Worm (Caenorhabditis elegans) whole organism, late embryonic: ENCODE results near the gene sdhb-1.

Experiments
- C08G9.2 ChIP-seq: sonication (generic microtip); optimal IDR thresholded peaks from 2 replicates; lab custom pipeline; 2016; ENCODE audit warnings: mild to moderate bottlenecking, missing genetic modification characterization, moderate library complexity, missing compliant biosample characterization
- T23F11.4 ChIP-seq: fragments of 200-800 bp; sonication (Bioruptor generic); optimal IDR thresholded peaks from 2 replicates; lab custom pipeline; 2018; ENCODE audit warnings: mild to moderate bottlenecking, missing genetic modification characterization, missing compliant biosample characterization
- Y22D7AL.16 ChIP-seq: sonication (generic microtip); optimal IDR thresholded peaks from 2 replicates; lab custom pipeline; 2016; ENCODE audit warnings: missing genetic modification characterization, missing compliant biosample characterization
- ama-1 ChIP-seq: fragments of 150-350 bp; optimal IDR thresholded peaks from 2 replicates; lab custom pipeline; 2014
- ceh-14 ChIP-seq: sonication (generic microtip); optimal IDR thresholded peaks from 2 replicates; lab custom pipeline; 2016; ENCODE audit warnings: missing genotype, missing genetic modification characterization, missing compliant biosample characterization
- ceh-18 ChIP-seq: sonication (generic microtip); optimal IDR thresholded peaks from 2 replicates; lab custom pipeline; 2016; ENCODE audit warnings: missing genetic modification characterization, missing compliant biosample characterization
- ceh-19 ChIP-seq: fragments of 200-800 bp; sonication (Bioruptor generic); optimal IDR thresholded peaks from 2 replicates; lab custom pipeline; 2018; ENCODE audit warnings: mild to moderate bottlenecking, missing genetic modification characterization, missing compliant biosample characterization
- ceh-2 ChIP-seq: sonication (generic microtip); optimal IDR thresholded peaks from 2 replicates; lab custom pipeline; 2016; ENCODE audit warnings: missing genotype, missing genetic modification characterization, missing compliant biosample characterization
- ceh-22 ChIP-seq: sonication (generic microtip); optimal IDR thresholded peaks from 2 replicates; lab custom pipeline; 2017; ENCODE audit warnings: missing biosample characterization, missing genetic modification characterization
- ceh-31 ChIP-seq: sonication (generic microtip); optimal IDR thresholded peaks from 2 replicates; lab custom pipeline; 2016; ENCODE audit warnings: missing genetic modification characterization, missing compliant biosample characterization
- ceh-34 ChIP-seq: sonication (generic microtip); optimal IDR thresholded peaks from 2 replicates; lab custom pipeline; 2016; ENCODE audit warnings: mild to moderate bottlenecking, missing genetic modification characterization, missing compliant biosample characterization
- ceh-48 ChIP-seq: sonication (generic microtip); optimal IDR thresholded peaks from 2 replicates; lab custom pipeline; 2016; ENCODE audit warnings: missing genetic modification characterization, inconsistent platforms, missing compliant biosample characterization
- ceh-9 ChIP-seq: sonication (generic microtip); optimal IDR thresholded peaks from 2 replicates; lab custom pipeline; 2016; ENCODE audit warnings: mild to moderate bottlenecking, missing genetic modification characterization, inconsistent platforms, missing compliant biosample characterization
- dmd-4 ChIP-seq: sonication (generic microtip); optimal IDR thresholded peaks from 2 replicates; lab custom pipeline; 2016; ENCODE audit warnings: borderline replicate concordance, missing genetic modification characterization, missing compliant biosample characterization
- dve-1 ChIP-seq: sonication (generic microtip); optimal IDR thresholded peaks from 2 replicates; lab custom pipeline; 2017; ENCODE audit warnings: antibody characterized with exemption, mild to moderate bottlenecking, missing genetic modification characterization, missing compliant biosample characterization
- gmeb-2 ChIP-seq: sonication (generic microtip); optimal IDR thresholded peaks from 2 replicates; lab custom pipeline; 2016; ENCODE audit warnings: missing genetic modification characterization, inconsistent platforms, missing compliant biosample characterization
- hlh-13 ChIP-seq: fragments of 200-800 bp; sonication (Bioruptor generic); optimal IDR thresholded peaks from 2 replicates; lab custom pipeline; 2018; ENCODE audit warnings: mild to moderate bottlenecking, missing genetic modification characterization, missing compliant biosample characterization
- hlh-30 ChIP-seq: sonication (generic microtip); optimal IDR thresholded peaks from 2 replicates; lab custom pipeline; 2017; ENCODE audit warnings: antibody characterized with exemption, missing genetic modification characterization, missing compliant biosample characterization; ENCODE audit not compliant: insufficient read depth
- hlh-6 ChIP-seq: sonication (generic microtip); optimal IDR thresholded peaks from 2 replicates; lab custom pipeline; 2016; ENCODE audit warnings: missing genotype, missing genetic modification characterization, missing compliant biosample characterization
- hlh-8 ChIP-seq: sonication (generic microtip); optimal IDR thresholded peaks from 2 replicates; lab custom pipeline; 2016; ENCODE audit warnings: missing genotype, missing genetic modification characterization, missing compliant biosample characterization
- madf-2 ChIP-seq: sonication (generic microtip); optimal IDR thresholded peaks from 2 replicates; lab custom pipeline; 2017; ENCODE audit warnings: missing genetic modification characterization, missing compliant biosample characterization
- mec-3 ChIP-seq: sonication (generic microtip); optimal IDR thresholded peaks from 2 replicates; lab custom pipeline; 2016; ENCODE audit warnings: borderline replicate concordance, missing genetic modification characterization, missing compliant biosample characterization
- nfya-1 ChIP-seq: sonication (generic microtip); optimal IDR thresholded peaks from 2 replicates; lab custom pipeline; 2017; ENCODE audit warnings: missing genetic modification characterization, mild to moderate bottlenecking, missing compliant biosample characterization, antibody characterized with exemption, moderate library complexity
- nhr-11 ChIP-seq: fragments of 150-350 bp; optimal IDR thresholded peaks from 2 replicates; lab custom pipeline; 2014; ENCODE audit warnings: missing biosample characterization, missing genetic modification characterization
- nhr-232 ChIP-seq: sonication (generic microtip); optimal IDR thresholded peaks from 2 replicates; lab custom pipeline; 2016; ENCODE audit warnings: missing genetic modification characterization, missing compliant biosample characterization
- odd-2 ChIP-seq: sonication (generic microtip); optimal IDR thresholded peaks from 2 replicates; lab custom pipeline; 2017; ENCODE audit warnings: antibody characterized with exemption, mild to moderate bottlenecking, missing genetic modification characterization, missing compliant biosample characterization
- pag-3 ChIP-seq: sonication (generic microtip); optimal IDR thresholded peaks from 2 replicates; lab custom pipeline; 2016; ENCODE audit warnings: missing compliant biosample characterization, missing genetic modification characterization, borderline replicate concordance
- pat-9 ChIP-seq: fragments of 200-800 bp; sonication (Bioruptor generic); optimal IDR thresholded peaks from 2 replicates; lab custom pipeline; 2018; ENCODE audit warnings: mild to moderate bottlenecking, missing genetic modification characterization, moderate library complexity, missing compliant biosample characterization
- pax-1 ChIP-seq: fragments of 150-350 bp; optimal IDR thresholded peaks from 2 replicates; lab custom pipeline; 2014; ENCODE audit warnings: missing biosample characterization, missing genetic modification characterization
- pqm-1 ChIP-seq: sonication (generic microtip); optimal IDR thresholded peaks from 2 replicates; lab custom pipeline; 2016; ENCODE audit warnings: missing genetic modification characterization, missing compliant biosample characterization
- pros-1 ChIP-seq: fragments of 150-350 bp; optimal IDR thresholded peaks from 2 replicates; lab custom pipeline; 2014; ENCODE audit warnings: missing biosample characterization, missing genetic modification reagents, missing genetic modification characterization
- ref-2 ChIP-seq: sonication (generic microtip); optimal IDR thresholded peaks from 2 replicates; lab custom pipeline; 2016; ENCODE audit warnings: missing genetic modification characterization, missing compliant biosample characterization
- sox-2 ChIP-seq: fragments of 200-800 bp; sonication (Bioruptor generic); IDR thresholded peaks from 2 replicates; pipeline ENCODE4 v1.3.6; 2022; ENCODE audit warnings: missing genetic modification reagents, missing genetic modification characterization, missing compliant biosample characterization
- sox-4 ChIP-seq: sonication (generic microtip); optimal IDR thresholded peaks from 2 replicates; lab custom pipeline; 2017; ENCODE audit warnings: mild to moderate bottlenecking, missing genetic modification characterization, inconsistent platforms, missing compliant biosample characterization
- tbx-2 ChIP-seq: sonication (generic microtip); optimal IDR thresholded peaks from 2 replicates; lab custom pipeline; 2016; ENCODE audit warnings: missing genetic modification characterization, missing compliant biosample characterization
- tbx-7 ChIP-seq: sonication (generic microtip); optimal IDR thresholded peaks from 2 replicates; lab custom pipeline; 2016; ENCODE audit warnings: missing genotype, missing genetic modification characterization, missing compliant biosample characterization
- unc-3 ChIP-seq, 2 experiments: fragments of 200-800 bp in 1 of 2; sonication (Bioruptor generic) in 1 of 2; sonication (generic microtip) in 1 of 2; conservative IDR thresholded peaks in 1 of 2; optimal IDR thresholded peaks in 1 of 2; 2 replicates each; pipeline versions ENCODE4 v1.3.6 to Lab custom; 2016 to 2022; ENCODE audit warnings: missing compliant biosample characterization in 2 of 2, missing genetic modification characterization in 2 of 2, missing genetic modification reagents in 1 of 2
- unc-42 ChIP-seq: sonication (generic microtip); optimal IDR thresholded peaks from 2 replicates; lab custom pipeline; 2016; ENCODE audit warnings: missing genotype, missing genetic modification characterization, missing compliant biosample characterization
- unc-55 ChIP-seq: sonication (generic microtip); optimal IDR thresholded peaks from 2 replicates; lab custom pipeline; 2017; ENCODE audit warnings: missing biosample characterization, missing genetic modification reagents, missing genetic modification characterization
- zip-5 ChIP-seq: sonication (generic microtip); optimal IDR thresholded peaks from 2 replicates; lab custom pipeline; 2016; ENCODE audit warnings: missing genetic modification characterization, missing compliant biosample characterization

Gene sdhb-1

DNA sequence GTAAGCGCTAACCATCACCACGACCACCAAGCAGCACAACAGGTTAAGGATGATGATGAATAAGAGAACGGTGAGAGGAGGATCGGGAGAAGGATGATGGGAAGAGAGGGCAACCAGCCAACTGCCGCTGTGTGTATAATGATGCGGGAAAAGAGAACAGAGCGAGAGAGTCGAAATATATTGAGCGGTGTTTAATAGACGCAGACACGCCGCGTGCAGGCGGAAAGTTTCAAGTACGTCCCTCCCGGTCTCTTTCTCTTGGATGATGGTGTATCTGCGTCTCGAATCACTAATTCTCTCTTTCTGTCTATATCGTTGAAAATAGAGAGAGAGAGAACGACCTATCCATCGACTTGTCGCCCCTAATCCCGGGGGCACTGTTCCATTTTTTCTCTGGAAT lies 4.2 kb upstream of the sdhb-1 start:
- TF ChIP-seq dmd-4 (tag; lab: Kevin White, UChicago): no peak
- TF ChIP-seq ceh-22 (tag; lab: Kevin White, UChicago): peak; percentile 12
- TF ChIP-seq ref-2 (tag; lab: Kevin White, UChicago): peak; percentile 30
- TF ChIP-seq gmeb-2: no peak
- no peak for TF ChIP-seq tbx-7 (tag; lab: Kevin White, UChicago)
- no peak for TF ChIP-seq ama-1 (lab: Kevin White, UChicago)
- peak; percentile 74 for TF ChIP-seq ceh-18 (tag; lab: Kevin White, UChicago)
- TF ChIP-seq hlh-30 (tag; lab: Kevin White, UChicago): peak; percentile 54
- TF ChIP-seq odd-2 (tag; lab: Kevin White, UChicago): no peak
- TF ChIP-seq ceh-14: no peak
- no peak for TF ChIP-seq pqm-1
- TF ChIP-seq ceh-19 (GFP tag; lab: Kevin White, UChicago): peak; percentile 32
- no peak for TF ChIP-seq nhr-232 (tag; lab: Kevin White, UChicago)
- TF ChIP-seq tbx-2 (tag; lab: Kevin White, UChicago): peak; percentile 38
- 0 out of 2 replicates have a peak, but pooled peaks have one; percentile 18 for TF ChIP-seq unc-3 (GFP tag; conservative IDR thresholded peaks at IDR 0.05; lab: Robert Waterston, UW)
- TF ChIP-seq unc-3 (tag; optimal IDR thresholded peaks at IDR 0.05; lab: Kevin White, UChicago): no peak
- no peak for TF ChIP-seq zip-5
- peak; percentile 55 for TF ChIP-seq ceh-34 (tag; lab: Kevin White, UChicago)
- peak; percentile 26 for TF ChIP-seq ceh-31 (tag; lab: Kevin White, UChicago)
- peak; percentile 2 for TF ChIP-seq dve-1
- TF ChIP-seq nfya-1 (tag; lab: Kevin White, UChicago): peak; percentile 69
- TF ChIP-seq sox-4 (tag; lab: Kevin White, UChicago): no peak
- TF ChIP-seq unc-42 (tag; lab: Kevin White, UChicago): peak; percentile 7
- no peak for TF ChIP-seq ceh-48 (tag; lab: Kevin White, UChicago)
- no peak for TF ChIP-seq T23F11.4 (GFP tag; lab: Kevin White, UChicago)
- TF ChIP-seq hlh-6 (tag; lab: Kevin White, UChicago): no peak
- TF ChIP-seq unc-55 (GFP tag; lab: Kevin White, UChicago): peak; percentile 18
- TF ChIP-seq pax-1 (tag; lab: Kevin White, UChicago): no peak
- TF ChIP-seq, all 69 proteins: peak for 13

DNA sequence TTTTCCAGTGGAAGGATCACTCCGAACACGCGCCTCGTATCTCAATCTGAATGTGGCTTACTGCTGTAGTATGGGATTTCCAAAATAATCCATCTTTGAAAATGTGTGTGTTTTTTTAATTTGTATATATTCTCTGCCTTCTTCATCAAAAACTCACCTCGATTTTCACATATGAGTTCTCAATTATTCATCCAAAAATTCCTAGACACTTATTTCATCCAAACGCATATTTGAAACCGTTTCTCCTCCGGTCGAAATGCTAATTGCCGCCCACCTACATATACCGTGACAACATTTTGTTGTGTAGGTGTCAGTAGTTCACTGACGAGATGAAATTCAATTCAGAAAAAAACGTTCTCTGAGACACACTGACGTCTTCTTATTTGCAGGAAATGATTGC lies 5.1 kb downstream of the sdhb-1 start:
- TF ChIP-seq Y22D7AL.16: no peak
- no peak for TF ChIP-seq mec-3 (tag; lab: Kevin White, UChicago)
- TF ChIP-seq pat-9 (tag; lab: Kevin White, UChicago): no peak
- no peak for TF ChIP-seq ceh-34 (tag; lab: Kevin White, UChicago)
- TF ChIP-seq ceh-31 (tag; lab: Kevin White, UChicago): no peak
- TF ChIP-seq ceh-2: no peak
- no peak for TF ChIP-seq pros-1
- no peak for TF ChIP-seq madf-2 (tag; lab: Kevin White, UChicago)
- TF ChIP-seq C08G9.2: no peak
- no peak for TF ChIP-seq pag-3 (tag; lab: Kevin White, UChicago)
- TF ChIP-seq ceh-9 (tag; lab: Kevin White, UChicago): no peak
- TF ChIP-seq pax-1 (tag; lab: Kevin White, UChicago): no peak
- no peak for TF ChIP-seq hlh-8
- no peak for TF ChIP-seq sox-2

DNA sequence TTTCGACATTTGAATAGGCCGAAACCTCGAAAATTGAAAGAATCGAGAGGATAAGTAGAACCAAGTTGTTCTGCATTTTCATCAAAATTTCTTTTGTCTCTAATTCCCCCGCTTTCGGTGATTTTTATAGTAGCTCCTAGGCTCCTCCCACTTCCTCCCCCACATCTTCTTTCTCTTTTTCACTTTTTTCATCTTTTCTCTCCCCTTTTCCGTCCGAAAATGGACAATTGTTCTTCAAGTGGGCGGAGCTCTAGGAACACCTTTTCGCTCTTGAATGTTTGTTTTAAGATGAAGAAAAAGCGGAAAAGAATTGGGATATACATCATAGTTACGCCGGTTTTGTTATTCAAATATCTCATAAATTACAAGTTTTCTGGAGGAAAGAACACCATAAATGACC lies 6.0 kb downstream of the sdhb-1 start, which contains the start of gene F42A8.1:
Gene F42A8.1, minus strand, starts transcription at position 101 of the 400 bp plus-strand sequence.
- TF ChIP-seq hlh-6 (tag; lab: Kevin White, UChicago) (no peak), hlh-13 (GFP tag; lab: Kevin White, UChicago) (no peak), nhr-11 (no peak), C08G9.2 (no peak), sox-2 (no peak), ceh-18 (tag; lab: Kevin White, UChicago) (no peak), ref-2 (tag; lab: Kevin White, UChicago) (no peak), ceh-22 (tag; lab: Kevin White, UChicago) (no peak), ceh-34 (tag; lab: Kevin White, UChicago) (no peak)
